Fruit fly (Drosophila melanogaster): ENCODE measurements around the gene mRpS18C.

DNA sequence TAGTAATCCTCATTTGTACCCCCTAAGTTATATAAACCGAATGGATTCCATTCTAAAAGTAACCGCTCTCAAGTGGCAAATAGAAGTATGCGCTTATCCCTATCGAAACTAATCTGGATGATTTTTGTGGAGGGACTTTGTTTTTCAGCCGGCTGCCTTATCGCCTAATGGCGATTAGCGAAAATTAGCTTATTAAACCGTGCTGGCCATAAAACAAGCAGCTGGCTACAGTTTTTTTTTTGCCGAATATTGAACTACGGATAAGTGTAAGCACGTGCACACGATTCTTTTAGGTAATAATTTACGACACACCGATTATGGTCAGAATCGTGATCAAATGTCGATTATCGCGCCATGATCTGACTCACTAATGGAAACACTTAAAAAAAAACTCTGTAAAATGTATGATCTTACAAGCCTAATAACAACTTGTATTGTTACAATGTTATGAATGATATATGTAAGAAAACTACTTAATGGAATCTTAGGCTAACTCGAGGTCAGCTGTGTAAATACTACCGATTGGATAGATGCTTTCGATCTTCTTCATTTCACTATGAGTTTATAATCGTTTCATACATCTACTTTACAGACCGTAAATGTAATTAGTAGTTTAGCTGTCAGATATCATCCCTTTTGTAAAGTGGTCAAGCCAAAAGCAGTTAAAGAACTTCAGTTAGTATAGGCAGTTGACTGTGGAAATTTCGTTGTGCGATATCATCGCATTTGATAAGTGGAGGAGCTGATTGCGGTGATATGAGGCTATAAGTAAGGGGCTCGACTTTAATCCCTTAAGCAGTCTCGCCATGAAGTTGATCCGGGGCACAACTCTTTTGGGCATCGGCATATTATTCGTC lies 7.7 kb downstream of the mRpS18C start, which contains the start of gene CG15534:
- TF ChIP-seq CG8478 (optimal IDR thresholded peaks at IDR 0.05): no peak
- TF ChIP-seq CTCF (optimal IDR thresholded peaks at IDR 0.05): no peak

Data from S2 (cell line).